Worm (Caenorhabditis elegans): ENCODE data around the gene srx-135.

ce11 chrV:13879241-13879640, 20.2 kb downstream of the srx-135 start, which contains the start of gene lbp-7:
- TF ChIP-seq him-1 (tag; optimal IDR thresholded peaks at IDR 0.05), result no peak
- no peak for TF ChIP-seq dao-5 (tag; optimal IDR thresholded peaks at IDR 0.05)
- no peak for TF ChIP-seq W03F9.2 (tag; optimal IDR thresholded peaks at IDR 0.05)

All from whole organism, L4/young adult.